Fruit fly (Drosophila melanogaster) S2 (cell line): ENCODE data around the gene sad.

Experiments
- CG8478 ChIP-seq: fragments of >200 bp; optimal IDR thresholded peaks from 2 replicates; lab custom pipeline; 2018
- CTCF ChIP-seq, 2 experiments: fragments of >200 bp; optimal IDR thresholded peaks; 2 replicates each; lab custom pipeline; 2018

- no peak for TF ChIP-seq CG8478 (lab: Kevin White, UChicago)
- TF ChIP-seq CTCF (optimal IDR thresholded peaks at IDR 0.05; lab: Kevin White, UChicago) = no peak
Measured at dm6 chr3R:11869675-11870074, 7.4 kb upstream of the sad start.
